Worm (Caenorhabditis elegans) whole organism, midembryonic: ENCODE results near the gene srg-6.

Source experiments
- flt-1 ChIP-seq: fragments of 200-800 bp; sonication (Bioruptor generic); IDR thresholded peaks from 2 replicates; pipeline ENCODE4 v1.3.6; 2022; ENCODE audit warnings: missing genetic modification characterization, missing compliant biosample characterization
- ztf-29 ChIP-seq: fragments of 200-800 bp; sonication (Bioruptor generic); IDR thresholded peaks from 2 replicates; pipeline ENCODE4 v1.3.6; 2022; ENCODE audit warnings: missing genetic modification reagents, missing genetic modification characterization, missing compliant biosample characterization

ce11 chrIII:6285890-6286289, 20.1 kb upstream of the srg-6 start, which contains the start of gene gadr-3:
- TF ChIP-seq flt-1 (GFP tag; lab: Robert Waterston, UW): no peak
- TF ChIP-seq ztf-29 (GFP tag; lab: Robert Waterston, UW): no peak
